Fruit fly (Drosophila melanogaster) whole organism, embryonic: ENCODE data around the gene kis.

ENCODE experiments used
- Atf6 ChIP-seq: fragments of 200-800 bp; sonication (Bioruptor generic); IDR thresholded peaks from 2 replicates; pipeline ENCODE4 v1.3.6; 2022; ENCODE audit warnings: missing biosample characterization, missing genetic modification characterization
- Awh ChIP-seq: fragments of 200-800 bp; sonication (Bioruptor generic); IDR thresholded peaks from 2 replicates; pipeline ENCODE4, ENCODE4 v1.3.6; 2022; ENCODE audit warnings: missing biosample characterization, missing genetic modification characterization
- CG10147 ChIP-seq: fragments of 200-800 bp; sonication (Bioruptor generic); optimal IDR thresholded peaks from 2 replicates; lab custom pipeline; 2019; ENCODE audit warnings: missing biosample characterization, mild to moderate bottlenecking, missing genetic modification characterization, moderate library complexity
- CG10274 ChIP-seq: fragments of 200-800 bp; sonication (Bioruptor generic); optimal IDR thresholded peaks from 3 replicates; lab custom pipeline; 2017; ENCODE audit warnings: missing biosample characterization, mild to moderate bottlenecking, missing genetic modification characterization
- CG10431 ChIP-seq: fragments of 200-800 bp; sonication (Bioruptor generic); optimal IDR thresholded peaks from 3 replicates; lab custom pipeline; 2018; ENCODE audit warnings: missing biosample characterization, mild to moderate bottlenecking, missing genetic modification characterization
- CG14860 ChIP-seq: fragments of 200-800 bp; sonication (Bioruptor generic); IDR thresholded peaks from 3 replicates; pipeline ENCODE4 v1.3.6; 2022; ENCODE audit warnings: missing biosample characterization, missing genetic modification characterization; ENCODE audit not compliant: partially characterized antibody
- CG16779 ChIP-seq: fragments of 200-800 bp; sonication (Bioruptor generic); IDR thresholded peaks from 2 replicates; pipeline ENCODE4 v1.3.6; 2022; ENCODE audit warnings: missing biosample characterization, missing genetic modification characterization
- CG17186 ChIP-seq: fragments of 200-800 bp; sonication (Bioruptor generic); optimal IDR thresholded peaks from 3 replicates; lab custom pipeline; 2017; ENCODE audit warnings: missing biosample characterization, missing genetic modification reagents, missing genetic modification characterization
- CG17912 ChIP-seq: fragments of 200-800 bp; sonication (Bioruptor generic); optimal IDR thresholded peaks from 2 replicates; lab custom pipeline; 2018; ENCODE audit warnings: missing biosample characterization, mild to moderate bottlenecking, missing genetic modification characterization
- CG18619 ChIP-seq: fragments of 200-800 bp; sonication (Bioruptor generic); optimal IDR thresholded peaks from 3 replicates; lab custom pipeline; 2017; ENCODE audit warnings: missing biosample characterization, mild to moderate bottlenecking, missing genetic modification characterization
- CG2889 ChIP-seq: fragments of 200-800 bp; sonication (Bioruptor generic); IDR thresholded peaks from 3 replicates; pipeline ENCODE4 v1.3.6; 2022; ENCODE audit warnings: missing biosample characterization, missing genetic modification characterization
- CG31441 ChIP-seq: fragments of 200-800 bp; sonication (Bioruptor generic); IDR thresholded peaks from 2 replicates; pipeline ENCODE4 v1.3.6; 2022; ENCODE audit warnings: missing biosample characterization, missing genetic modification characterization
- CG34422 ChIP-seq: fragments of 200-800 bp; sonication (Bioruptor generic); IDR thresholded peaks from 3 replicates; pipeline ENCODE4 v1.3.6; 2022; ENCODE audit warnings: missing biosample characterization, missing genetic modification characterization
- CG3838 ChIP-seq: fragments of 200-800 bp; sonication (Bioruptor generic); optimal IDR thresholded peaks from 3 replicates; lab custom pipeline; 2016; ENCODE audit warnings: missing biosample characterization, missing genetic modification characterization
- CG7786 ChIP-seq: fragments of 200-800 bp; sonication (Bioruptor generic); optimal IDR thresholded peaks from 2 replicates; lab custom pipeline; 2016; ENCODE audit warnings: missing biosample characterization, missing genetic modification characterization
- Dip2 ChIP-seq: fragments of 200-800 bp; sonication (Bioruptor generic); IDR thresholded peaks from 2 replicates; pipeline ENCODE4 v1.3.6; 2022; ENCODE audit warnings: missing biosample characterization, missing genetic modification characterization
- Doc3 ChIP-seq: fragments of 200-800 bp; sonication (Bioruptor generic); IDR thresholded peaks from 3 replicates; pipeline ENCODE4 v1.3.6; 2022; ENCODE audit warnings: missing biosample characterization, missing genetic modification characterization; ENCODE audit not compliant: partially characterized antibody
- Dref ChIP-seq: fragments of 200-800 bp; sonication (Bioruptor generic); IDR thresholded peaks from 2 replicates; pipeline ENCODE4 v1.3.6; 2022; ENCODE audit warnings: missing biosample characterization, missing genetic modification characterization
- HLH4C ChIP-seq: fragments of 200-800 bp; sonication (Bioruptor generic); IDR thresholded peaks from 3 replicates; pipeline ENCODE4 v1.3.6; 2022; ENCODE audit warnings: missing biosample characterization, missing genetic modification characterization; ENCODE audit not compliant: partially characterized antibody
- Hand ChIP-seq: fragments of 200-800 bp; sonication (Bioruptor generic); optimal IDR thresholded peaks from 2 replicates; lab custom pipeline; 2017; ENCODE audit warnings: mild to moderate bottlenecking, missing biosample characterization, missing genetic modification reagents, missing genetic modification characterization
- Hsf ChIP-seq: fragments of 200-800 bp; sonication (Bioruptor generic); optimal IDR thresholded peaks from 3 replicates; lab custom pipeline; 2016; ENCODE audit warnings: missing biosample characterization, missing genetic modification characterization
- Lhr ChIP-seq: fragments of 200-800 bp; sonication (Bioruptor generic); optimal IDR thresholded peaks from 3 replicates; lab custom pipeline; 2017; ENCODE audit warnings: mild to moderate bottlenecking, missing biosample characterization, missing genetic modification reagents, missing genetic modification characterization
- Mad ChIP-seq: fragments of 200-800 bp; sonication (Bioruptor generic); optimal IDR thresholded peaks from 2 replicates; lab custom pipeline; 2016; ENCODE audit warnings: missing biosample characterization, missing genetic modification characterization
- NC2α ChIP-seq: fragments of 200-800 bp; sonication (Bioruptor generic); optimal IDR thresholded peaks from 2 replicates; lab custom pipeline; 2016; ENCODE audit warnings: missing biosample characterization, missing genetic modification characterization
- Nf-YA ChIP-seq: fragments of 200-800 bp; sonication (Bioruptor generic); IDR thresholded peaks from 2 replicates; pipeline ENCODE4 v1.3.6; 2022; ENCODE audit warnings: missing biosample characterization, missing genetic modification characterization
- Spps ChIP-seq: fragments of 200-800 bp; sonication (Bioruptor generic); optimal IDR thresholded peaks from 2 replicates; lab custom pipeline; 2018; ENCODE audit warnings: missing biosample characterization, mild to moderate bottlenecking, missing genetic modification characterization
- Ssrp ChIP-seq: fragments of 200-800 bp; sonication (Bioruptor generic); optimal IDR thresholded peaks from 2 replicates; lab custom pipeline; 2018; ENCODE audit warnings: missing biosample characterization, mild to moderate bottlenecking, missing genetic modification characterization, moderate library complexity
- en ChIP-seq: fragments of 200-800 bp; sonication (Bioruptor generic); optimal IDR thresholded peaks from 2 replicates; lab custom pipeline; 2016; ENCODE audit warnings: missing biosample characterization, missing genetic modification characterization
- eyg ChIP-seq: fragments of 200-800 bp; sonication (Bioruptor generic); optimal IDR thresholded peaks from 3 replicates; lab custom pipeline; 2016; ENCODE audit warnings: missing biosample characterization, missing genetic modification characterization
- gt ChIP-seq: fragments of 200-800 bp; sonication (Bioruptor generic); IDR thresholded peaks from 2 replicates; pipeline ENCODE4 v1.3.6; 2022; ENCODE audit warnings: missing biosample characterization, missing genetic modification characterization
- h ChIP-seq: fragments of >200 bp; optimal IDR thresholded peaks from 2 replicates; lab custom pipeline; 2017
- ken ChIP-seq: fragments of 200-800 bp; sonication (Bioruptor generic); IDR thresholded peaks from 3 replicates; pipeline ENCODE4 v1.3.6; 2022; ENCODE audit warnings: missing biosample characterization, missing genetic modification characterization
- lab ChIP-seq: fragments of 200-800 bp; sonication (Bioruptor generic); optimal IDR thresholded peaks from 3 replicates; lab custom pipeline; 2017; ENCODE audit warnings: missing biosample characterization, missing genetic modification characterization, mild to moderate bottlenecking, moderate library complexity, missing genetic modification reagents
- lbe ChIP-seq: fragments of 200-800 bp; sonication (Bioruptor generic); optimal IDR thresholded peaks from 2 replicates; lab custom pipeline; 2016; ENCODE audit warnings: missing biosample characterization, mild to moderate bottlenecking, missing genetic modification characterization
- lilli ChIP-seq: fragments of 200-800 bp; sonication (Bioruptor generic); optimal IDR thresholded peaks from 3 replicates; lab custom pipeline; 2016; ENCODE audit warnings: missing biosample characterization, missing genetic modification characterization
- nerfin-2 ChIP-seq: fragments of 200-800 bp; sonication (Bioruptor generic); IDR thresholded peaks from 2 replicates; pipeline ENCODE4 v1.3.6; 2022; ENCODE audit warnings: missing biosample characterization, missing genetic modification characterization; ENCODE audit not compliant: partially characterized antibody
- nmo ChIP-seq: fragments of 200-800 bp; sonication (Bioruptor generic); optimal IDR thresholded peaks from 2 replicates; lab custom pipeline; 2018; ENCODE audit warnings: missing biosample characterization, mild to moderate bottlenecking, missing genetic modification characterization, moderate library complexity
- org-1 ChIP-seq: fragments of 200-800 bp; sonication (Bioruptor generic); optimal IDR thresholded peaks from 2 replicates; lab custom pipeline; 2017; ENCODE audit warnings: missing biosample characterization, missing genetic modification characterization
- p53 ChIP-seq: fragments of 200-800 bp; sonication (Bioruptor generic); optimal IDR thresholded peaks from 2 replicates; lab custom pipeline; 2016; ENCODE audit warnings: missing biosample characterization, missing genetic modification characterization
- pb ChIP-seq: fragments of 200-800 bp; sonication (Bioruptor generic); optimal IDR thresholded peaks from 3 replicates; lab custom pipeline; 2016; ENCODE audit warnings: missing biosample characterization, missing genetic modification characterization
- peb ChIP-seq: fragments of 200-800 bp; sonication (Bioruptor generic); IDR thresholded peaks from 2 replicates; pipeline ENCODE4 v1.3.6; 2022; ENCODE audit warnings: missing biosample characterization, missing genetic modification characterization
- pfk ChIP-seq: fragments of 200-800 bp; sonication (Bioruptor generic); optimal IDR thresholded peaks from 2 replicates; lab custom pipeline; 2018; ENCODE audit warnings: missing biosample characterization, mild to moderate bottlenecking, missing genetic modification characterization, moderate library complexity
- sens ChIP-seq: fragments of 200-800 bp; sonication (Bioruptor generic); peaks from one replicate; lab custom pipeline; 2016; ENCODE audit warnings: missing biosample characterization, missing genetic modification characterization
- stc ChIP-seq: fragments of 200-800 bp; sonication (Bioruptor generic); IDR thresholded peaks from 2 replicates; pipeline ENCODE4 v1.3.6; 2022; ENCODE audit warnings: missing biosample characterization, missing genetic modification characterization
- sug ChIP-seq: fragments of 200-800 bp; optimal IDR thresholded peaks from 2 replicates; lab custom pipeline; 2019; ENCODE audit warnings: missing biosample characterization, mild to moderate bottlenecking, missing genetic modification characterization, moderate library complexity
- toy ChIP-seq: fragments of 200-800 bp; sonication (Bioruptor generic); IDR thresholded peaks from 2 replicates; pipeline ENCODE4 v1.3.6; 2022; ENCODE audit warnings: missing biosample characterization, missing genetic modification characterization
- trem ChIP-seq: fragments of 200-800 bp; optimal IDR thresholded peaks from 3 replicates; lab custom pipeline; 2019; ENCODE audit warnings: missing biosample characterization, mild to moderate bottlenecking, missing genetic modification characterization, moderate library complexity
- unc-4 ChIP-seq: fragments of 200-800 bp; sonication (Bioruptor generic); IDR thresholded peaks from 2 replicates; pipeline ENCODE4 v1.3.6; 2022; ENCODE audit warnings: missing biosample characterization, missing genetic modification characterization; ENCODE audit not compliant: partially characterized antibody
- z ChIP-seq: fragments of 200-800 bp; sonication (Bioruptor generic); IDR thresholded peaks from 3 replicates; pipeline ENCODE4 v1.3.6; 2022; ENCODE audit warnings: missing biosample characterization, missing genetic modification characterization
- zen ChIP-seq: fragments of 200-800 bp; sonication (Bioruptor generic); optimal IDR thresholded peaks from 3 replicates; lab custom pipeline; 2018; ENCODE audit warnings: missing biosample characterization, mild to moderate bottlenecking, missing genetic modification characterization, moderate library complexity

kis gene

DNA sequence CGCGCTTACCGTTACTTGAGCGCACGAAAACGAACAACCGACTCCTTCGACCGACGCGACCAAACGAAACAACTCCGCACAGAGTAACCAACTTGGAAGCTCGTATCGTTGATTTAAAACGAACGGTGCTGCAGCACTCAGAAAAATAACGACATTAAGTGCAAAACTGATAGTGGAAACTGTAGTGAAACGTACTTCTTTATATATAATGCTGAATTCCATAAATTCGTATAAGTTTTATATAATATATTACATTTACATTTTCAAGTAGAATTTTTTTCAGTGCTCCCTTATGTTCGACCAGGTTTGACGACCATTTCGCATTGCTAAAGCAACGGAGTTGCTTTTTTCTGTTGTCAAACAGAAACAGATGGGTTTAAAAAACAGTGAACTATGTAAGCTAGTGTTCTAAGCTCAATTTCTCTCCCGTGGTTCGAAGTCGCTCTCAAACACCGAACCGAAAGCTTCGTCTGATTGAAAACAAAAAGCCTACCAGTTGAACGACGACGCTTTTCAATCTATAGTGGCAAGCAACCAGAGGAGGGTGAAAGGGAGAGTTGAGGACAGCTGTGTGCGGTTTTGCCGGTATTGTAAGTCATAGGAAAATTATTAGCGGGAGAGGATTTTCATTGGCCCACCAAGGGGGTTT is 16.9 kb upstream of the kis start, which contains the start of gene CG17075 (continued):
- TF ChIP-seq Hsf (GFP tag; lab: Kevin White, UChicago) (peak; percentile 91), Spps (tag; lab: Kevin White, UChicago) (peak; percentile 64), Dref (GFP tag; lab: Robert Waterston, UW) (peak; percentile 32; the same call in 1 of the 2 replicates), sens (GFP tag; lab: Kevin White, UChicago) (peak; percentile 96), stc (GFP tag; lab: Robert Waterston, UW) (peak; percentile 93), ken (GFP tag; lab: Robert Waterston, UW) (peak; percentile 93), CG2889 (peak; percentile 95), nmo (GFP tag; lab: Kevin White, UChicago) (peak; percentile 93), CG3838 (peak; percentile 80), CG18619 (peak; percentile 94), CG17186 (peak; percentile 36), CG16779 (GFP tag; lab: Robert Waterston, UW) (peak; percentile 81), en (GFP tag; lab: Kevin White, UChicago) (peak; percentile 16), HLH4C (GFP tag; lab: Robert Waterston, UW) (no peak), lbe (GFP tag; lab: Kevin White, UChicago) (no peak), CG10147 (GFP tag; lab: Kevin White, UChicago) (peak; percentile 96), Nf-YA (GFP tag; lab: Robert Waterston, UW) (peak; percentile 89), unc-4 (no peak), Ssrp (tag; lab: Kevin White, UChicago) (peak; percentile 90), nerfin-2 (GFP tag; lab: Robert Waterston, UW) (no peak), Awh (GFP tag; lab: Robert Waterston, UW) (peak; percentile 90), peb (GFP tag; lab: Robert Waterston, UW) (peak; percentile 80), z (no peak; the same call in 2 of the 3 replicates), Dip2 (GFP tag; lab: Robert Waterston, UW) (no peak; the same call in 1 of the 2 replicates), CG14860 (GFP tag; lab: Robert Waterston, UW) (no peak), pfk (GFP tag; lab: Kevin White, UChicago) (no peak), NC2α (GFP tag; lab: Kevin White, UChicago) (no peak), sug (tag; lab: Kevin White, UChicago) (peak; percentile 88), gt (peak; percentile 65; the same call in 1 of the 2 replicates), p53 (peak; percentile 67), pb (GFP tag; lab: Kevin White, UChicago) (peak; percentile 42), CG7786 (peak; percentile 55), zen (tag; lab: Kevin White, UChicago) (peak; percentile 75), Mad (peak; percentile 81), CG10274 (peak; percentile 64), CG34422 (GFP tag; lab: Robert Waterston, UW) (peak; percentile 95), Atf6 (GFP tag; lab: Robert Waterston, UW) (peak; percentile 97), CG10431 (GFP tag; lab: Kevin White, UChicago) (peak; percentile 40), CG17912 (peak; percentile 32), Hand (GFP tag; lab: Kevin White, UChicago) (peak; percentile 94), eyg (GFP tag; lab: Kevin White, UChicago) (peak; percentile 38), CG31441 (GFP tag; lab: Robert Waterston, UW) (peak; percentile 98), lilli (GFP tag; lab: Kevin White, UChicago) (peak; percentile 95), h (lab: Kevin White, UChicago) (no peak), org-1 (GFP tag; lab: Kevin White, UChicago) (peak; percentile 92), lab (GFP tag; lab: Kevin White, UChicago) (peak; percentile 98), Doc3 (GFP tag; lab: Robert Waterston, UW) (no peak), toy (peak; percentile 85), trem (tag; lab: Kevin White, UChicago) (peak; percentile 78), Lhr (peak; percentile 61)
